Worm (Caenorhabditis elegans) whole organism, L1 larva: ENCODE measurements around the gene srd-42.

Source experiments
- alr-1 ChIP-seq: fragments of 200-800 bp; sonication (Bioruptor generic); optimal IDR thresholded peaks from 2 replicates; lab custom pipeline; 2018; ENCODE audit warnings: borderline replicate concordance, mild to moderate bottlenecking, missing genetic modification characterization, missing compliant biosample characterization
- ces-1 ChIP-seq: fragments of 150-350 bp; optimal IDR thresholded peaks from 2 replicates; lab custom pipeline; 2014; ENCODE audit warnings: missing biosample characterization, missing genetic modification reagents, missing genetic modification characterization
- egl-13 ChIP-seq: sonication (generic microtip); optimal IDR thresholded peaks from 2 replicates; lab custom pipeline; 2016; ENCODE audit warnings: missing genotype, missing genetic modification reagents, missing genetic modification characterization, missing compliant biosample characterization
- egl-27 ChIP-seq, 2 experiments: fragments of 150-350 bp in 1 of 2; sonication (generic microtip); optimal IDR thresholded peaks; 3 replicates each; lab custom pipeline; 2017 to 2018; ENCODE audit warnings: missing biosample characterization in 2 of 2, missing genetic modification characterization in 2 of 2, missing genetic modification reagents in 2 of 2
- jun-1 ChIP-seq: fragments of 150-350 bp; optimal IDR thresholded peaks from 2 replicates; lab custom pipeline; 2014; ENCODE audit warnings: missing biosample characterization, missing genetic modification reagents, missing genetic modification characterization
- nhr-76 ChIP-seq: sonication (generic microtip); optimal IDR thresholded peaks from 2 replicates; lab custom pipeline; 2017; ENCODE audit warnings: missing biosample characterization, missing genetic modification characterization
- nhr-84 ChIP-seq: sonication (generic microtip); optimal IDR thresholded peaks from 2 replicates; lab custom pipeline; 2017; ENCODE audit warnings: missing biosample characterization, missing genetic modification characterization
- nhr-90 ChIP-seq: sonication (generic microtip); optimal IDR thresholded peaks from 2 replicates; lab custom pipeline; 2016; ENCODE audit warnings: mild to moderate bottlenecking, missing genetic modification characterization, missing compliant biosample characterization; ENCODE audit not compliant: poor library complexity
- pqm-1 ChIP-seq: sonication (generic microtip); optimal IDR thresholded peaks from 3 replicates; lab custom pipeline; 2017; ENCODE audit warnings: missing biosample characterization, missing genetic modification characterization
- unc-62 ChIP-seq: fragments of 150-350 bp; optimal IDR thresholded peaks from 2 replicates; lab custom pipeline; 2014; ENCODE audit warnings: missing biosample characterization, missing genetic modification reagents, missing genetic modification characterization
- ztf-11 ChIP-seq, 2 experiments: sonication (generic microtip); optimal IDR thresholded peaks; 2 replicates each; lab custom pipeline; 2016 to 2017; ENCODE audit warnings: missing genetic modification characterization in 2 of 2, missing biosample characterization in 1 of 2, missing compliant biosample characterization in 1 of 2

DNA sequence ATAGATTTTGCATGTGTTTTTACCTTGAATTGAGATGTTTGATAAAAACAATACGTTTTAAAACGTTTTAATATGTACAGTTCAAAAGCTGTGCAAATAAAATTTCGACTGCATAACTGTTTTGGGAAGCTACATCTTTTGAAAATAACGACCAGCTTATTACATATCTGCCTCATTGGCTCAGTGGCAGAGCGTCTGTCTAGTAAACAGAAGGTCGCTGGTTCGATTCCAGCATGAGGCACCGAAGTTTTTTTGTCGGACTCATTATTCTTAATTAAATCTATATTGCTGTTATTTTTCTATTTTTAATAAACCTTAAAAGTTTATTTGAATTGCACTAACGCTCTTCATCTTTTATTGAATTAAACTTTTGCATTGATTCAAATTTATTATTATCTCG, 10.2 kb downstream of the srd-42 start:
- TF ChIP-seq nhr-76 (tag; lab: Kevin White, UChicago) (no peak), nhr-84 (tag; lab: Kevin White, UChicago) (no peak), egl-13 (no peak), jun-1 (no peak), ces-1 (no peak), nhr-90 (tag; lab: Kevin White, UChicago) (no peak), egl-27 (tag; optimal IDR thresholded peaks at IDR 0.05; lab: Kevin White, UChicago) (no peak), unc-62 (GFP tag; lab: Kevin White, UChicago) (no peak), pqm-1 (tag; lab: Kevin White, UChicago) (no peak), alr-1 (no peak), ztf-11 (tag; optimal IDR thresholded peaks at IDR 0.05; lab: Kevin White, UChicago) (no peak)
